Worm (Caenorhabditis elegans) whole organism, L1 larva: ENCODE results near the gene ZK721.3.
A peak's percentile ranks its signal among the peaks of the same experiment; 100 is the strongest.

Source experiments
- C16A3.4 ChIP-seq: fragments of 150-350 bp; optimal IDR thresholded peaks from 2 replicates; lab custom pipeline; 2014; ENCODE audit warnings: missing biosample characterization, missing genetic modification characterization
- C34B4.2 ChIP-seq: sonication (generic microtip); optimal IDR thresholded peaks from 2 replicates; lab custom pipeline; 2017; ENCODE audit warnings: mild to moderate bottlenecking, missing genetic modification characterization, missing compliant biosample characterization
- Y116A8C.19 ChIP-seq: sonication (generic microtip); optimal IDR thresholded peaks from 2 replicates; lab custom pipeline; 2016; ENCODE audit warnings: missing compliant biosample characterization, missing genetic modification characterization, borderline replicate concordance
- ama-1 ChIP-seq: fragments of 150-350 bp; optimal IDR thresholded peaks from 2 replicates; lab custom pipeline; 2014
- blmp-1 ChIP-seq: fragments of 150-350 bp; optimal IDR thresholded peaks from 2 replicates; lab custom pipeline; 2014; ENCODE audit warnings: missing biosample characterization, missing genetic modification characterization
- ceh-8 ChIP-seq: fragments of 200-800 bp; sonication (Bioruptor generic); optimal IDR thresholded peaks from 2 replicates; lab custom pipeline; 2018; ENCODE audit warnings: mild to moderate bottlenecking, missing genetic modification characterization, moderate library complexity, missing compliant biosample characterization
- ces-1 ChIP-seq: fragments of 150-350 bp; optimal IDR thresholded peaks from 2 replicates; lab custom pipeline; 2014; ENCODE audit warnings: missing biosample characterization, missing genetic modification reagents, missing genetic modification characterization
- dsc-1 ChIP-seq: sonication (generic microtip); optimal IDR thresholded peaks from 2 replicates; lab custom pipeline; 2016; ENCODE audit warnings: mild to moderate bottlenecking, missing genetic modification characterization, missing compliant biosample characterization
- efl-1 ChIP-seq, 4 experiments: fragments of 150-350 bp; optimal IDR thresholded peaks in 3 of 4; peaks in 1 of 4; 1 replicate in 1 of 4; 2 replicates in 3 of 4; lab custom pipeline; 2014; ENCODE audit warnings: missing biosample characterization in 2 of 4, missing genetic modification characterization in 2 of 4, missing genetic modification reagents in 2 of 4
- egl-13 ChIP-seq: sonication (generic microtip); optimal IDR thresholded peaks from 2 replicates; lab custom pipeline; 2016; ENCODE audit warnings: missing genotype, missing genetic modification reagents, missing genetic modification characterization, missing compliant biosample characterization
- egl-27 ChIP-seq, 2 experiments: fragments of 150-350 bp in 1 of 2; sonication (generic microtip); optimal IDR thresholded peaks; 3 replicates each; lab custom pipeline; 2017 to 2018; ENCODE audit warnings: missing biosample characterization in 2 of 2, missing genetic modification characterization in 2 of 2, missing genetic modification reagents in 2 of 2
- elt-2 ChIP-seq: sonication (generic microtip); optimal IDR thresholded peaks from 2 replicates; lab custom pipeline; 2016; ENCODE audit warnings: missing genetic modification characterization, mild to moderate bottlenecking, inconsistent platforms, missing compliant biosample characterization, missing genetic modification reagents
- elt-3 ChIP-seq, 6 experiments: fragments of 150-350 bp in 1 of 6; sonication (generic microtip); optimal IDR thresholded peaks; 2 replicates each; lab custom pipeline; 2017 to 2018; ENCODE audit warnings: missing biosample characterization in 6 of 6, missing genetic modification characterization in 6 of 6, inconsistent platforms in 1 of 6
- fkh-10 ChIP-seq: sonication (generic microtip); optimal IDR thresholded peaks from 2 replicates; lab custom pipeline; 2017; ENCODE audit warnings: missing biosample characterization, missing genetic modification reagents, missing genetic modification characterization
- fos-1 ChIP-seq: fragments of 150-350 bp; optimal IDR thresholded peaks from 2 replicates; lab custom pipeline; 2014; ENCODE audit warnings: missing biosample characterization, missing genetic modification characterization
- hlh-4 ChIP-seq: sonication (generic microtip); optimal IDR thresholded peaks from 2 replicates; lab custom pipeline; 2016; ENCODE audit warnings: mild to moderate bottlenecking, missing genetic modification characterization, missing compliant biosample characterization
- irx-1 ChIP-seq: sonication (generic microtip); optimal IDR thresholded peaks from 2 replicates; lab custom pipeline; 2016; ENCODE audit warnings: missing genetic modification characterization, missing compliant biosample characterization
- lin-13 ChIP-seq: fragments of 150-350 bp; optimal IDR thresholded peaks from 2 replicates; lab custom pipeline; 2014; ENCODE audit warnings: missing biosample characterization, missing genetic modification reagents, missing genetic modification characterization
- lin-14 ChIP-seq: fragments of 200-800 bp; sonication (Bioruptor generic); optimal IDR thresholded peaks from 2 replicates; lab custom pipeline; 2018; ENCODE audit warnings: mild to moderate bottlenecking, missing genetic modification characterization, moderate library complexity, missing compliant biosample characterization
- lsy-2 ChIP-seq, 2 experiments: fragments of 150-350 bp; optimal IDR thresholded peaks; 2 replicates each; lab custom pipeline; 2014; ENCODE audit warnings: missing biosample characterization in 2 of 2, missing genetic modification characterization in 2 of 2
- mdl-1 ChIP-seq, 2 experiments: fragments of 150-350 bp; optimal IDR thresholded peaks; 2 replicates each; lab custom pipeline; 2014 to 2017; ENCODE audit warnings: missing biosample characterization in 2 of 2, missing genetic modification characterization in 2 of 2, inconsistent platforms in 1 of 2
- mep-1 ChIP-seq: fragments of 150-350 bp; optimal IDR thresholded peaks from 2 replicates; lab custom pipeline; 2014; ENCODE audit warnings: missing biosample characterization, missing genetic modification characterization
- nhr-11 ChIP-seq: fragments of 150-350 bp; optimal IDR thresholded peaks from 2 replicates; lab custom pipeline; 2014; ENCODE audit warnings: missing biosample characterization, missing genetic modification characterization
- nhr-47 ChIP-seq: sonication (generic microtip); optimal IDR thresholded peaks from 2 replicates; lab custom pipeline; 2016; ENCODE audit warnings: mild to moderate bottlenecking, missing genetic modification characterization, moderate library complexity, missing compliant biosample characterization
- nhr-71 ChIP-seq: sonication (generic microtip); optimal IDR thresholded peaks from 2 replicates; lab custom pipeline; 2016; ENCODE audit warnings: mild to moderate bottlenecking, missing genetic modification characterization, moderate library complexity, missing compliant biosample characterization
- nhr-76 ChIP-seq: sonication (generic microtip); optimal IDR thresholded peaks from 2 replicates; lab custom pipeline; 2017; ENCODE audit warnings: missing biosample characterization, missing genetic modification characterization
- nhr-84 ChIP-seq: sonication (generic microtip); optimal IDR thresholded peaks from 2 replicates; lab custom pipeline; 2017; ENCODE audit warnings: missing biosample characterization, missing genetic modification characterization
- nhr-90 ChIP-seq: sonication (generic microtip); optimal IDR thresholded peaks from 2 replicates; lab custom pipeline; 2016; ENCODE audit warnings: mild to moderate bottlenecking, missing genetic modification characterization, missing compliant biosample characterization; ENCODE audit not compliant: poor library complexity
- pag-3 ChIP-seq: sonication (generic microtip); optimal IDR thresholded peaks from 2 replicates; lab custom pipeline; 2017; ENCODE audit warnings: missing genetic modification characterization, mild to moderate bottlenecking, missing compliant biosample characterization, antibody characterized with exemption, borderline replicate concordance; ENCODE audit not compliant: insufficient read depth
- pax-3 ChIP-seq: fragments of 200-800 bp; sonication (Bioruptor generic); optimal IDR thresholded peaks from 2 replicates; lab custom pipeline; 2018; ENCODE audit warnings: mild to moderate bottlenecking, missing genetic modification characterization, moderate library complexity, missing compliant biosample characterization
- rnt-1 ChIP-seq: sonication (generic microtip); optimal IDR thresholded peaks from 2 replicates; lab custom pipeline; 2016; ENCODE audit warnings: mild to moderate bottlenecking, missing genetic modification characterization, moderate library complexity, missing compliant biosample characterization
- skn-1 ChIP-seq: fragments of 150-350 bp; optimal IDR thresholded peaks from 2 replicates; lab custom pipeline; 2014; ENCODE audit warnings: missing biosample characterization, missing genetic modification characterization
- sox-4 ChIP-seq: sonication (generic microtip); optimal IDR thresholded peaks from 2 replicates; lab custom pipeline; 2016; ENCODE audit warnings: missing genetic modification characterization, missing compliant biosample characterization
- sptf-1 ChIP-seq: fragments of 150-350 bp; optimal IDR thresholded peaks from 2 replicates; lab custom pipeline; 2014; ENCODE audit warnings: missing biosample characterization, missing genetic modification characterization
- swsn-7 ChIP-seq: sonication (generic microtip); optimal IDR thresholded peaks from 2 replicates; lab custom pipeline; 2016; ENCODE audit warnings: missing genetic modification characterization, missing compliant biosample characterization
- tlp-1 ChIP-seq: fragments of 150-350 bp; optimal IDR thresholded peaks from 2 replicates; lab custom pipeline; 2014; ENCODE audit warnings: missing biosample characterization, missing genetic modification characterization
- unc-130 ChIP-seq: fragments of 150-350 bp; optimal IDR thresholded peaks from 2 replicates; lab custom pipeline; 2017; ENCODE audit warnings: missing biosample characterization, missing genetic modification characterization, inconsistent platforms
- unc-30 ChIP-seq: sonication (generic microtip); optimal IDR thresholded peaks from 2 replicates; lab custom pipeline; 2017; ENCODE audit warnings: missing biosample characterization, missing genetic modification characterization
- unc-86 ChIP-seq: sonication (generic microtip); optimal IDR thresholded peaks from 2 replicates; lab custom pipeline; 2016; ENCODE audit warnings: missing genetic modification characterization, missing compliant biosample characterization
- unc-98 ChIP-seq: fragments of 200-800 bp; sonication (Bioruptor generic); IDR thresholded peaks from 2 replicates; pipeline ENCODE4 v1.3.6; 2022; ENCODE audit warnings: missing genetic modification characterization, missing compliant biosample characterization
- vab-15 ChIP-seq: sonication (generic microtip); optimal IDR thresholded peaks from 2 replicates; lab custom pipeline; 2017; ENCODE audit warnings: missing genotype, mild to moderate bottlenecking, missing genetic modification characterization, missing compliant biosample characterization
- zag-1 ChIP-seq: fragments of 150-350 bp; optimal IDR thresholded peaks from 2 replicates; lab custom pipeline; 2014; ENCODE audit warnings: missing biosample characterization, missing genetic modification characterization
- zip-4 ChIP-seq: fragments of 200-800 bp; sonication (Bioruptor generic); optimal IDR thresholded peaks from 2 replicates; lab custom pipeline; 2018; ENCODE audit warnings: mild to moderate bottlenecking, missing genetic modification characterization, moderate library complexity, missing compliant biosample characterization
- ztf-11 ChIP-seq, 2 experiments: sonication (generic microtip); optimal IDR thresholded peaks; 2 replicates each; lab custom pipeline; 2016 to 2017; ENCODE audit warnings: missing genetic modification characterization in 2 of 2, missing biosample characterization in 1 of 2, missing compliant biosample characterization in 1 of 2
- ztf-4 ChIP-seq: fragments of 150-350 bp; optimal IDR thresholded peaks from 2 replicates; lab custom pipeline; 2014; ENCODE audit warnings: missing biosample characterization, missing genetic modification characterization

ZK721.3 gene

DNA sequence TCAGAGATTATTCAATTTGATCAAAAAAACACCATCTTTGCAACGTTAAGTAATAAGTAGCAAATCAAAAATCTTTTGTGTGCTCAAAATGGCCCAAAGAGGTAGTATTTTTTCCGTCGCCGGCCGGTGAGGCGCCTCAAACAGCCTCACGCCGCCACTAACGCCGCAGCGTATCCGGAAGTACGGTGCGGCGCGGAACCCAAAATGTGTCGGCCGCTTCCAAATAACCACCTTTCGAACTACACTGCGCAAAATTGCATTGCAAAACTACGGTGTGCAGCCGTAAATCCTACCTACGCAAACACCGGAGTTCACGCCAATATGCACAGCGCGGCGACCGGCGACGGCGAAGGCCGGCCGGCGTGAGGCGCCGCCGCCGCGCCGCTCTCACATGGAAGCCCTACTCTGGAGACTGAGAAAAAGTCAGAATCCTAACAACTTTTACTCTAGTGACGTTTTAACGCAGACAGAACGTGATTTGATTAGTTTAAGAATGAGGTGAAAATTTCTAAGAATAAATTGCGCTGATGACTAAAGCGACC lies 42.6 kb upstream of the ZK721.3 start:
- TF ChIP-seq pax-3 (tag; lab: Kevin White, UChicago) (no peak), lin-13 (no peak), tlp-1 (tag; lab: Kevin White, UChicago) (no peak), nhr-71 (tag; lab: Kevin White, UChicago) (no peak), sptf-1 (tag; lab: Kevin White, UChicago) (no peak), nhr-90 (no peak), hlh-4 (tag; lab: Kevin White, UChicago) (no peak), zip-4 (GFP tag; lab: Kevin White, UChicago) (no peak)

ce11 chrX:8742896-8743295 lies 41.4 kb upstream of the ZK721.3 start, which contains the start of gene M02D8.7:
Gene M02D8.7, minus strand, starts transcription at chrX:8742996.
- TF ChIP-seq lin-14 (GFP tag; lab: Kevin White, UChicago) = no peak
- TF ChIP-seq unc-30 (tag; lab: Kevin White, UChicago) = no peak
- no peak for TF ChIP-seq C16A3.4 (tag; lab: Kevin White, UChicago)
- TF ChIP-seq nhr-71 (tag; lab: Kevin White, UChicago) = no peak
- no peak for TF ChIP-seq ztf-11 (tag; optimal IDR thresholded peaks at IDR 0.05; lab: Kevin White, UChicago)
- TF ChIP-seq mdl-1 (tag; optimal IDR thresholded peaks at IDR 0.05; lab: Kevin White, UChicago) = no peak
- TF ChIP-seq C34B4.2 = no peak
- no peak for TF ChIP-seq Y116A8C.19 (tag; lab: Kevin White, UChicago)
- no peak for TF ChIP-seq nhr-47 (tag; lab: Kevin White, UChicago)
- TF ChIP-seq unc-86 (tag; lab: Kevin White, UChicago) = no peak
- no peak for TF ChIP-seq unc-98 (GFP tag; lab: Robert Waterston, UW)
- no peak for TF ChIP-seq irx-1
- no peak for TF ChIP-seq pag-3 (tag; lab: Kevin White, UChicago)
- TF ChIP-seq, all 84 proteins: peak for 0

DNA sequence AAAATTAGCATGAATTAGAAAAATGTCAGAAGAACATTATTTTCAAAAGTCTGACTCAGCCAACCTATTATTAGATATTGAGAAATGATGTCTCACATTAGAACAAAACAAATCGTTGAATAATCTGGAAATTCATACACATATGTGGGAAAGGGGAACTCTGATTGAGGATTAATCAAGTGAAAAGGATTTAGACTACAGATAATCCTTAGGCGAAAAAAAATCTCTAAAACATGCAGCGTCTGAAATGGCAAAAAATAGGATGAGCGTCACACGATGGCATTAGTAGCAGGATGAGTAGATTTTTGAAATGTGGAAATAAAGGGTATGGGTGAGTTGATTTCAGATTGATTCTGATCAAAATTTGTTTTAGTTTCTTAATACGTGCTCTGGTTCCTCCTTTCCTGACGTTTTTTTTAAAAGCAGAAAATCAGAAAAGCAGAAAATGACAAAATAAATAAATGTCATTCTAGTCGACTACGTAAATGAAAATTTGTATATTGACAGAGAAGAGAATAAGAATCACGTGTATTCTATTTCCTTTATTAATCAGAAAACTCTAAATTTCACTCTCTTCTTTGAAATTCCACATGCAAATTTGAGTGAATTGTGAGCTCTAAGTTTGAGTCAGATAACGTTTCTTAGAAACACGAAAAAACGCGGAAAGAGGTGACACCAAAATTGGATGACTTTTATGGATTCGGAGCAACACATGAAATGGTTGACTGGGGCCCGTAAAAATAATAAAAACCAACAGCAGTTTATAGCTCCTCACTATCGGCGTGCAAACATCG lies 39.9 kb upstream of the ZK721.3 start:
- TF ChIP-seq vab-15 (tag; lab: Kevin White, UChicago) = no peak
- TF ChIP-seq elt-3 (tag; optimal IDR thresholded peaks at IDR 0.05; lab: Kevin White, UChicago) = no peak
- no peak for TF ChIP-seq ztf-11 (tag; optimal IDR thresholded peaks at IDR 0.05; lab: Kevin White, UChicago)
- TF ChIP-seq ama-1 (lab: Kevin White, UChicago) = no peak
- TF ChIP-seq nhr-76 (tag; lab: Kevin White, UChicago) = no peak
- peak; percentile 66 for TF ChIP-seq nhr-71 (tag; lab: Kevin White, UChicago)
- no peak for TF ChIP-seq ces-1
- TF ChIP-seq unc-130 (tag; lab: Kevin White, UChicago) = no peak
- TF ChIP-seq sox-4 (tag; lab: Kevin White, UChicago) = no peak
- TF ChIP-seq mep-1 (tag; lab: Kevin White, UChicago) = no peak
- no peak for TF ChIP-seq nhr-84 (tag; lab: Kevin White, UChicago)
- TF ChIP-seq C34B4.2 = no peak
- TF ChIP-seq fos-1 (tag; lab: Kevin White, UChicago) = no peak
- no peak for TF ChIP-seq rnt-1 (tag; lab: Kevin White, UChicago)
- no peak for TF ChIP-seq tlp-1 (tag; lab: Kevin White, UChicago)
- TF ChIP-seq swsn-7 (tag; lab: Kevin White, UChicago) = no peak
- no peak for TF ChIP-seq elt-2 (tag; lab: Kevin White, UChicago)
- TF ChIP-seq ceh-8 (GFP tag; lab: Kevin White, UChicago) = peak; percentile 54
- no peak for TF ChIP-seq egl-27 (tag; optimal IDR thresholded peaks at IDR 0.05; lab: Kevin White, UChicago)
- peak; percentile 12 for TF ChIP-seq pax-3 (tag; lab: Kevin White, UChicago)
- peak; percentile 44 for TF ChIP-seq nhr-47 (tag; lab: Kevin White, UChicago)
- TF ChIP-seq dsc-1 = peak; percentile 91
- TF ChIP-seq zag-1 (tag; lab: Kevin White, UChicago) = no peak
- TF ChIP-seq lin-14 (GFP tag; lab: Kevin White, UChicago) = no peak
- no peak for TF ChIP-seq egl-13 (tag; lab: Kevin White, UChicago)
- TF ChIP-seq nhr-11 (tag; lab: Kevin White, UChicago) = no peak
- TF ChIP-seq hlh-4 (tag; lab: Kevin White, UChicago) = no peak
- TF ChIP-seq zip-4 (GFP tag; lab: Kevin White, UChicago) = no peak
- TF ChIP-seq efl-1 (optimal IDR thresholded peaks at IDR 0.05; lab: Kevin White, UChicago) = no peak
- TF ChIP-seq efl-1 (GFP tag; optimal IDR thresholded peaks at IDR 0.05 in 1 of 2; lab: Kevin White, UChicago) = no peak
- no peak for TF ChIP-seq blmp-1 (tag; lab: Kevin White, UChicago)
- TF ChIP-seq fkh-10 (GFP tag; lab: Kevin White, UChicago) = peak; percentile 18
- TF ChIP-seq skn-1 (tag; lab: Kevin White, UChicago) = no peak
- no peak for TF ChIP-seq lsy-2 (tag; optimal IDR thresholded peaks at IDR 0.05; lab: Kevin White, UChicago)
- TF ChIP-seq ztf-4 = no peak
